Worm (Caenorhabditis elegans): ENCODE data around the gene fbxc-22.

- TF ChIP-seq nhr-129 (tag; optimal IDR thresholded peaks at IDR 0.05) (no peak), nhr-23 (tag; optimal IDR thresholded peaks at IDR 0.05) (no peak), nhr-10 (tag; optimal IDR thresholded peaks at IDR 0.05) (no peak), F13H6.1 (tag; optimal IDR thresholded peaks at IDR 0.05) (no peak), ama-1 (optimal IDR thresholded peaks at IDR 0.05) (no peak), ceh-82 (tag; optimal IDR thresholded peaks at IDR 0.05) (no peak), unc-62 (GFP tag; optimal IDR thresholded peaks at IDR 0.05) (no peak), nhr-77 (tag; optimal IDR thresholded peaks at IDR 0.05) (no peak), unc-39 (tag; optimal IDR thresholded peaks at IDR 0.05) (no peak), peb-1 (tag; optimal IDR thresholded peaks at IDR 0.05) (no peak), ceh-16 (tag; optimal IDR thresholded peaks at IDR 0.05) (no peak), nhr-25 (tag; optimal IDR thresholded peaks at IDR 0.05) (no peak), lsy-2 (tag; optimal IDR thresholded peaks at IDR 0.05) (no peak), unc-55 (GFP tag; optimal IDR thresholded peaks at IDR 0.05) (no peak)
These were observed 39.1 kb downstream of the fbxc-22 start, which contains the start of gene fbxb-16 for ce11 chrII:1651804-1652203.
